Worm (Caenorhabditis elegans): ENCODE data around the gene ZC53.22.

Gene ZC53.22

DNA sequence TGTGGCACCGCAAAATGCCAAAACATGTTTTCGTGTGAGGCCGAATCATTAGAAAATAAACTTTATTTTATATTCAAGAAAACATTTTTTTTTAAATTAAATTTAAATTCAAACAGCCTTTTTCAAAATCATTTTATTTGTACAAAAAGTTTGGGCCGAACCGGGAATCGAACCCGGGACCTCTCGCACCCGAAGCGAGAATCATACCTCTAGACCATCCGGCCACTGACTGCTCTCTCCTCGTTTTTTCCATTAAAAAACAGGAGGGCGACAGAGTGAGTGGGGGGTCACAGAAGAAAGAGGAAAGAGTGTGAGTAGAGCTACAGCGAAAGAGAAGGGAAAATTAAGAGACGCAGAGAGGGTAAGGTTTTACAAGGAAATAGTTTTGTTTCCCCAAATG, 41.5 kb downstream of the ZC53.22 start:
- TF ChIP-seq hlh-1 (tag; optimal IDR thresholded peaks at IDR 0.05) (peak; percentile 14), mls-2 (tag; optimal IDR thresholded peaks at IDR 0.05) (peak; percentile 78), nhr-28 (tag; optimal IDR thresholded peaks at IDR 0.05) (peak; percentile 47), lin-13 (tag; optimal IDR thresholded peaks at IDR 0.05) (peak; percentile 55), drap-1 (GFP tag; optimal IDR thresholded peaks at IDR 0.05) (peak; percentile 83), flh-1 (GFP tag; optimal IDR thresholded peaks at IDR 0.05) (peak; percentile 57), nhr-237 (tag; optimal IDR thresholded peaks at IDR 0.05) (peak; percentile 12), sptf-1 (tag; optimal IDR thresholded peaks at IDR 0.05) (peak; percentile 84), sem-2 (GFP tag; optimal IDR thresholded peaks at IDR 0.05) (peak; percentile 74), ceh-39 (tag; optimal IDR thresholded peaks at IDR 0.05) (peak; percentile 30), M03D4.4 (tag; optimal IDR thresholded peaks at IDR 0.05) (peak; percentile 88), ceh-83 (GFP tag; optimal IDR thresholded peaks at IDR 0.05) (peak; percentile 91), nhr-76 (tag; optimal IDR thresholded peaks at IDR 0.05) (no peak), ham-2 (GFP tag; optimal IDR thresholded peaks at IDR 0.05) (peak; percentile 51), ztf-11 (tag; optimal IDR thresholded peaks at IDR 0.05) (peak; percentile 23), ces-1 (GFP tag; optimal IDR thresholded peaks at IDR 0.05) (peak; percentile 35), unc-39 (tag; optimal IDR thresholded peaks at IDR 0.05) (no peak), blmp-1 (tag; optimal IDR thresholded peaks at IDR 0.05) (no peak), elt-3 (tag; optimal IDR thresholded peaks at IDR 0.05) (no peak), cnd-1 (tag; optimal IDR thresholded peaks at IDR 0.05) (peak; percentile 82), unc-120 (tag; optimal IDR thresholded peaks at IDR 0.05; ENCODE audit: poor library complexity, severe bottlenecking) (peak; percentile 75), tbx-8 (GFP tag; optimal IDR thresholded peaks at IDR 0.05) (peak; percentile 64), bed-3 (GFP tag; optimal IDR thresholded peaks at IDR 0.05) (peak; percentile 63), mep-1 (tag; optimal IDR thresholded peaks at IDR 0.05) (peak; percentile 39), pha-4 (tag; optimal IDR thresholded peaks at IDR 0.05) (peak; percentile 5), nhr-12 (tag; optimal IDR thresholded peaks at IDR 0.05) (no peak), lin-32 (GFP tag; optimal IDR thresholded peaks at IDR 0.05) (peak; percentile 39), lsy-2 (tag; optimal IDR thresholded peaks at IDR 0.05) (no peak)

All from whole organism, mixed stage, embryonic.